Worm (Caenorhabditis elegans): ENCODE results near the gene ZK930.6.

ZK930.6 gene

ce11 chrII:11839116-11839515, 44.6 kb upstream of the ZK930.6 start:
- TF ChIP-seq ceh-45 (GFP tag; IDR thresholded peaks at IDR 0.05) (no peak), ets-4 (tag; optimal IDR thresholded peaks at IDR 0.05) (no peak)

ce11 chrII:11841653-11842052, 42.1 kb upstream of the ZK930.6 start:
- TF ChIP-seq lin-11 (tag; optimal IDR thresholded peaks at IDR 0.05), result no peak

ce11 chrII:11842317-11842716, 41.4 kb upstream of the ZK930.6 start, which contains the start of gene T27D12.1:
TSS of gene T27D12.1 (plus strand) at chrII:11842617.
- TF ChIP-seq nhr-232 (tag; optimal IDR thresholded peaks at IDR 0.05) (no peak), hlh-30 (tag; optimal IDR thresholded peaks at IDR 0.05; ENCODE audit: insufficient read depth) (no peak), unc-55 (GFP tag; optimal IDR thresholded peaks at IDR 0.05) (no peak)

- TF ChIP-seq elt-2 (tag; optimal IDR thresholded peaks at IDR 0.05), result no peak
- TF ChIP-seq rnt-1 (tag; optimal IDR thresholded peaks at IDR 0.05), result no peak
- TF ChIP-seq tbx-7 (tag; optimal IDR thresholded peaks at IDR 0.05), result no peak
Measured at ce11 chrII:11842766-11843165, 41.0 kb upstream of the ZK930.6 start.

- no peak for TF ChIP-seq nhr-232 (tag; optimal IDR thresholded peaks at IDR 0.05)
- TF ChIP-seq pax-1 (tag; optimal IDR thresholded peaks at IDR 0.05), result no peak
Measured at ce11 chrII:11843441-11843840, 40.3 kb upstream of the ZK930.6 start.

ce11 chrII:11844072-11844471, 39.7 kb upstream of the ZK930.6 start:
- TF ChIP-seq ref-2 (tag; optimal IDR thresholded peaks at IDR 0.05) (no peak), gmeb-2 (tag; optimal IDR thresholded peaks at IDR 0.05) (no peak), pqm-1 (tag; optimal IDR thresholded peaks at IDR 0.05) (no peak), unc-3 (GFP tag; conservative IDR thresholded peaks at IDR 0.05) (no peak), unc-3 (tag; optimal IDR thresholded peaks at IDR 0.05) (no peak), ets-4 (tag; optimal IDR thresholded peaks at IDR 0.05) (no peak), eyg-1 (tag; optimal IDR thresholded peaks at IDR 0.05) (no peak), hlh-6 (tag; optimal IDR thresholded peaks at IDR 0.05) (no peak), sox-2 (GFP tag; IDR thresholded peaks at IDR 0.05) (no peak), F13H6.1 (tag; optimal IDR thresholded peaks at IDR 0.05) (no peak), ttx-3 (tag; optimal IDR thresholded peaks at IDR 0.05) (no peak), C38D4.7 (GFP tag; optimal IDR thresholded peaks at IDR 0.05) (no peak), ahr-1 (tag; optimal IDR thresholded peaks at IDR 0.05) (no peak), ceh-48 (tag; optimal IDR thresholded peaks at IDR 0.05) (no peak), pha-4 (tag; optimal IDR thresholded peaks at IDR 0.05) (no peak), pha-2 (tag; optimal IDR thresholded peaks at IDR 0.05) (no peak), odd-2 (tag; optimal IDR thresholded peaks at IDR 0.05) (no peak)

- no peak for TF ChIP-seq nhr-11 (tag; optimal IDR thresholded peaks at IDR 0.05)
- TF ChIP-seq sdc-2 (tag; optimal IDR thresholded peaks at IDR 0.05), result peak; percentile 7
Measured at ce11 chrII:11844984-11845383, 38.8 kb upstream of the ZK930.6 start.

ce11 chrII:11845954-11846353, 37.8 kb upstream of the ZK930.6 start:
- TF ChIP-seq nhr-232 (tag; optimal IDR thresholded peaks at IDR 0.05), result no peak
- TF ChIP-seq mec-3 (tag; optimal IDR thresholded peaks at IDR 0.05; ENCODE audit: borderline replicate concordance), result no peak
- TF ChIP-seq ahr-1 (tag; optimal IDR thresholded peaks at IDR 0.05), result no peak
- no peak for TF ChIP-seq ceh-2 (tag; optimal IDR thresholded peaks at IDR 0.05)
- TF ChIP-seq ceh-9 (tag; optimal IDR thresholded peaks at IDR 0.05), result no peak
- TF ChIP-seq pqm-1 (tag; optimal IDR thresholded peaks at IDR 0.05), result no peak
- TF ChIP-seq nhr-11 (tag; optimal IDR thresholded peaks at IDR 0.05), result no peak
- TF ChIP-seq ceh-18 (tag; optimal IDR thresholded peaks at IDR 0.05), result no peak
- TF ChIP-seq T23F11.4 (GFP tag; optimal IDR thresholded peaks at IDR 0.05), result no peak
- TF ChIP-seq ceh-19 (GFP tag; optimal IDR thresholded peaks at IDR 0.05), result no peak
- TF ChIP-seq C38D4.7 (GFP tag; optimal IDR thresholded peaks at IDR 0.05), result no peak
- no peak for TF ChIP-seq sox-4 (tag; optimal IDR thresholded peaks at IDR 0.05)
- TF ChIP-seq madf-2 (tag; optimal IDR thresholded peaks at IDR 0.05), result no peak
- no peak for TF ChIP-seq unc-42 (tag; optimal IDR thresholded peaks at IDR 0.05)
- TF ChIP-seq ceh-6 (GFP tag; optimal IDR thresholded peaks at IDR 0.05), result no peak
- no peak for TF ChIP-seq sox-2 (GFP tag; IDR thresholded peaks at IDR 0.05)
- TF ChIP-seq elt-4 (tag; optimal IDR thresholded peaks at IDR 0.05), result no peak
